Worm (Caenorhabditis elegans) whole organism, young adult: Measurements from ENCODE around the gene chts-1.

ENCODE experiments used
- B0019.2 ChIP-seq: fragments of 200-800 bp; sonication (Bioruptor generic); conservative IDR thresholded peaks from 2 replicates; pipeline ENCODE4 v1.3.6; 2022; ENCODE audit warnings: missing genetic modification reagents, missing genetic modification characterization, missing compliant biosample characterization
- B0261.1 ChIP-seq: sonication (generic microtip); optimal IDR thresholded peaks from 2 replicates; lab custom pipeline; 2016; ENCODE audit warnings: mild to moderate bottlenecking, missing genetic modification characterization, moderate library complexity, missing compliant biosample characterization
- C17E4.6 ChIP-seq: fragments of 200-800 bp; sonication (Bioruptor generic); IDR thresholded peaks from 2 replicates; pipeline ENCODE4 v1.3.6; 2022; ENCODE audit warnings: missing genetic modification reagents, missing genetic modification characterization, missing compliant biosample characterization
- F10E7.11 ChIP-seq: sonication (generic microtip); optimal IDR thresholded peaks from 2 replicates; lab custom pipeline; 2017; ENCODE audit warnings: mild to moderate bottlenecking, missing genetic modification characterization, moderate library complexity, missing compliant biosample characterization
- F57C9.4 ChIP-seq: sonication (generic microtip); optimal IDR thresholded peaks from 2 replicates; lab custom pipeline; 2017; ENCODE audit warnings: mild to moderate bottlenecking, missing genetic modification characterization, missing compliant biosample characterization
- K11D2.4 ChIP-seq: fragments of 200-800 bp; sonication (Bioruptor generic); IDR thresholded peaks from 2 replicates; pipeline ENCODE4 v1.3.6; 2022; ENCODE audit warnings: missing genetic modification reagents, missing genetic modification characterization, missing compliant biosample characterization
- K12H6.12 ChIP-seq: fragments of 200-800 bp; sonication (Bioruptor generic); optimal IDR thresholded peaks from 2 replicates; lab custom pipeline; 2018; ENCODE audit warnings: mild to moderate bottlenecking, missing genetic modification characterization, missing compliant biosample characterization
- Y95B8A.8 ChIP-seq: fragments of 200-800 bp; sonication (Bioruptor generic); IDR thresholded peaks from 2 replicates; pipeline ENCODE4 v1.3.6; 2022; ENCODE audit warnings: missing genetic modification reagents, missing genetic modification characterization, missing compliant biosample characterization
- attf-5 ChIP-seq: fragments of 200-800 bp; sonication (Bioruptor generic); optimal IDR thresholded peaks from 2 replicates; lab custom pipeline; 2018; ENCODE audit warnings: mild to moderate bottlenecking, missing genetic modification characterization, missing compliant biosample characterization
- bed-1 ChIP-seq: fragments of 200-800 bp; sonication (Bioruptor generic); IDR thresholded peaks from 2 replicates; pipeline ENCODE4 v1.3.6; 2022; ENCODE audit warnings: missing genetic modification reagents, missing genetic modification characterization, missing compliant biosample characterization
- bed-2 ChIP-seq: fragments of 200-800 bp; sonication (Bioruptor generic); IDR thresholded peaks from 2 replicates; pipeline ENCODE4 v1.3.6; 2022; ENCODE audit warnings: missing genetic modification reagents, missing genetic modification characterization, missing compliant biosample characterization
- cebp-1 ChIP-seq, 2 experiments: fragments of 200-800 bp in 1 of 2; sonication (Bioruptor generic) in 1 of 2; sonication (generic microtip) in 1 of 2; IDR thresholded peaks in 1 of 2; optimal IDR thresholded peaks in 1 of 2; 2 replicates each; pipeline versions ENCODE4 v1.3.6 to Lab custom; 2017 to 2022; ENCODE audit warnings: missing compliant biosample characterization in 2 of 2, missing genetic modification characterization in 2 of 2, mild to moderate bottlenecking in 1 of 2, missing genetic modification reagents in 1 of 2, moderate library complexity in 1 of 2
- cebp-2 ChIP-seq: fragments of 200-800 bp; sonication (Bioruptor generic); IDR thresholded peaks from 2 replicates; pipeline ENCODE4 v1.3.6; 2022; ENCODE audit warnings: missing genetic modification characterization, missing compliant biosample characterization
- ceh-100 ChIP-seq: fragments of 200-800 bp; sonication (Bioruptor generic); IDR thresholded peaks from 2 replicates; pipeline ENCODE4 v1.3.6; 2022; ENCODE audit warnings: missing genetic modification reagents, missing genetic modification characterization, missing compliant biosample characterization
- ceh-27 ChIP-seq: fragments of 200-800 bp; sonication (Bioruptor generic); optimal IDR thresholded peaks from 2 replicates; lab custom pipeline; 2018; ENCODE audit warnings: mild to moderate bottlenecking, missing genetic modification characterization, moderate library complexity, missing compliant biosample characterization
- ceh-79 ChIP-seq: sonication (generic microtip); optimal IDR thresholded peaks from 2 replicates; lab custom pipeline; 2017; ENCODE audit warnings: mild to moderate bottlenecking, missing genetic modification characterization, missing compliant biosample characterization
- ceh-91 ChIP-seq: fragments of 200-800 bp; sonication (Bioruptor generic); IDR thresholded peaks from 2 replicates; pipeline ENCODE4 v1.3.6; 2022; ENCODE audit warnings: missing genetic modification reagents, missing genetic modification characterization, missing compliant biosample characterization
- die-1 ChIP-seq: sonication (generic microtip); optimal IDR thresholded peaks from 2 replicates; lab custom pipeline; 2016; ENCODE audit warnings: missing genotype, mild to moderate bottlenecking, missing genetic modification characterization, missing compliant biosample characterization
- dox-1 ChIP-seq: fragments of 200-800 bp; sonication (Bioruptor generic); IDR thresholded peaks from 2 replicates; pipeline ENCODE4 v1.3.6; 2022; ENCODE audit warnings: missing genetic modification reagents, missing genetic modification characterization, missing compliant biosample characterization
- dpff-1 ChIP-seq: sonication (generic microtip); optimal IDR thresholded peaks from 2 replicates; lab custom pipeline; 2017; ENCODE audit warnings: mild to moderate bottlenecking, missing genetic modification characterization, missing compliant biosample characterization
- hlh-12 ChIP-seq: sonication (generic microtip); optimal IDR thresholded peaks from 2 replicates; lab custom pipeline; 2016; ENCODE audit warnings: missing genetic modification characterization, missing compliant biosample characterization
- hmg-1.2 ChIP-seq: fragments of 200-800 bp; sonication (Bioruptor generic); IDR thresholded peaks from 2 replicates; pipeline ENCODE4 v1.3.6; 2022; ENCODE audit warnings: missing genetic modification reagents, missing genetic modification characterization, missing compliant biosample characterization
- let-607 ChIP-seq, 2 experiments: fragments of 200-800 bp in 1 of 2; sonication (Bioruptor generic) in 1 of 2; sonication (generic microtip) in 1 of 2; optimal IDR thresholded peaks; 2 replicates each; lab custom pipeline; 2016 to 2018; ENCODE audit warnings: mild to moderate bottlenecking in 2 of 2, missing compliant biosample characterization in 2 of 2, missing genetic modification characterization in 2 of 2, moderate library complexity in 2 of 2, missing genotype in 1 of 2
- lin-35 ChIP-seq, 3 experiments: fragments of 150-350 bp in 2 of 3; sonication (generic microtip) in 1 of 3; optimal IDR thresholded peaks; 2 replicates each; lab custom pipeline; 2014 to 2018; ENCODE audit warnings: missing biosample characterization in 3 of 3, missing genetic modification characterization in 3 of 3, missing genetic modification reagents in 3 of 3
- lir-1 ChIP-seq: fragments of 200-800 bp; sonication (Bioruptor generic); conservative IDR thresholded peaks from 2 replicates; pipeline ENCODE4 v1.3.6; 2022; ENCODE audit warnings: missing genetic modification reagents, missing genetic modification characterization, missing compliant biosample characterization
- lsy-27 ChIP-seq: sonication (generic microtip); optimal IDR thresholded peaks from 2 replicates; lab custom pipeline; 2017; ENCODE audit warnings: missing genetic modification characterization, mild to moderate bottlenecking, missing compliant biosample characterization, antibody characterized with exemption, missing genotype, borderline replicate concordance; ENCODE audit not compliant: insufficient read depth
- madf-3 ChIP-seq: fragments of 200-800 bp; sonication (Bioruptor generic); IDR thresholded peaks from 2 replicates; pipeline ENCODE4 v1.3.6; 2022; ENCODE audit warnings: missing genetic modification reagents, missing genetic modification characterization, missing compliant biosample characterization
- madf-6 ChIP-seq: fragments of 200-800 bp; sonication (Bioruptor generic); IDR thresholded peaks from 2 replicates; pipeline ENCODE4 v1.3.6; 2022; ENCODE audit warnings: missing genetic modification reagents, missing genetic modification characterization, missing compliant biosample characterization
- mel-28 ChIP-seq: sonication (generic microtip); optimal IDR thresholded peaks from 2 replicates; lab custom pipeline; 2016; ENCODE audit warnings: borderline replicate concordance, mild to moderate bottlenecking, missing genetic modification characterization, missing compliant biosample characterization
- nfyb-1 ChIP-seq: fragments of 200-800 bp; sonication (Bioruptor generic); IDR thresholded peaks from 2 replicates; pipeline ENCODE4 v1.3.6; 2022; ENCODE audit warnings: missing genetic modification reagents, missing genetic modification characterization, missing compliant biosample characterization
- nhr-179 ChIP-seq: sonication (generic microtip); optimal IDR thresholded peaks from 2 replicates; lab custom pipeline; 2016; ENCODE audit warnings: mild to moderate bottlenecking, missing genetic modification characterization, missing compliant biosample characterization
- nhr-80 ChIP-seq: sonication (generic microtip); optimal IDR thresholded peaks from 2 replicates; lab custom pipeline; 2016; ENCODE audit warnings: missing genetic modification characterization, missing compliant biosample characterization
- rec-8 ChIP-seq, 2 experiments: sonication (generic microtip); optimal IDR thresholded peaks; 2 replicates each; lab custom pipeline; 2016; ENCODE audit warnings: mild to moderate bottlenecking in 2 of 2, missing genetic modification characterization in 2 of 2, missing genetic modification reagents in 2 of 2, missing genotype in 2 of 2, missing biosample characterization in 1 of 2, missing compliant biosample characterization in 1 of 2, moderate library complexity in 1 of 2
- snpc-3.4 ChIP-seq: sonication (generic microtip); optimal IDR thresholded peaks from 2 replicates; lab custom pipeline; 2017; ENCODE audit warnings: missing genetic modification characterization, mild to moderate bottlenecking, missing compliant biosample characterization, antibody characterized with exemption, moderate library complexity, missing genotype, missing genetic modification reagents
- xnd-1 ChIP-seq: sonication (generic microtip); optimal IDR thresholded peaks from 2 replicates; lab custom pipeline; 2016; ENCODE audit warnings: missing genotype, missing genetic modification reagents, missing genetic modification characterization, missing compliant biosample characterization
- zfh-2 ChIP-seq: fragments of 200-800 bp; sonication (Bioruptor generic); conservative IDR thresholded peaks from 2 replicates; pipeline ENCODE4 v1.3.6; 2022; ENCODE audit warnings: missing genetic modification reagents, missing genetic modification characterization, missing compliant biosample characterization
- ztf-18 ChIP-seq: sonication (generic microtip); optimal IDR thresholded peaks from 2 replicates; lab custom pipeline; 2016; ENCODE audit warnings: missing genotype, mild to moderate bottlenecking, missing genetic modification characterization, missing compliant biosample characterization
- ztf-25 ChIP-seq: fragments of 200-800 bp; sonication (Bioruptor generic); IDR thresholded peaks from 2 replicates; pipeline ENCODE4 v1.3.6; 2022; ENCODE audit warnings: missing genetic modification reagents, missing genetic modification characterization, missing compliant biosample characterization
- ztf-28 ChIP-seq: fragments of 200-800 bp; sonication (Bioruptor generic); IDR thresholded peaks from 2 replicates; pipeline ENCODE4 v1.3.6; 2022; ENCODE audit warnings: missing genetic modification reagents, missing genetic modification characterization, missing compliant biosample characterization

chts-1 gene

DNA sequence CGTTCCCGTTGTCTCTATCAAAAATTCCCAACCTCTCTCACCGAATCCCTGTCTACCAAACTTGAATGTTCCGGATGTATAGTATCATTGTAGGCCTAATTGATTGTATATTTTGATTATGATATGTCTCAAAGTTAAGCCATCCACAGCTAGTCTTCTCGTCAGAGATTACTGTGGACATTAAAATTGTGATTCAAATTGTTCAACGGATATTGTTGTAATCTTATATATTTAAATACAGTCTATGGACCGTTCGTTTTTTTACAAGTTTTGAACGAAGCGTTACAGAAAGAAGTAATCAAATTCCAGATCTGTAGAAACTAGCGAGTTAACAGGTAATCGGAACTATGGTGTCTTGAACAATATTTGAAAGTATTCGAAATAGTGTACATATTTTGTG lies 38.7 kb downstream of the chts-1 start, which contains the start of gene F48E3.9:
Gene F48E3.9 (plus strand): TSS at position 301 of the 400 bp plus-strand sequence.
- no peak for TF ChIP-seq die-1 (tag; lab: Kevin White, UChicago)
- TF ChIP-seq xnd-1 (tag; lab: Kevin White, UChicago), result no peak
- TF ChIP-seq ceh-27 (GFP tag; lab: Kevin White, UChicago), result no peak
- TF ChIP-seq nhr-179 (tag; lab: Kevin White, UChicago), result no peak
- no peak for TF ChIP-seq cebp-1 (GFP tag; IDR thresholded peaks at IDR 0.05; lab: Robert Waterston, UW)
- no peak for TF ChIP-seq cebp-1 (tag; optimal IDR thresholded peaks at IDR 0.05; lab: Kevin White, UChicago)
- no peak for TF ChIP-seq C17E4.6
- no peak for TF ChIP-seq mel-28 (tag; lab: Kevin White, UChicago)
- no peak for TF ChIP-seq lir-1
- no peak for TF ChIP-seq K11D2.4 (GFP tag; lab: Robert Waterston, UW)
- no peak for TF ChIP-seq ceh-79 (tag; lab: Kevin White, UChicago)
- TF ChIP-seq, all 124 proteins: peak for 0

DNA sequence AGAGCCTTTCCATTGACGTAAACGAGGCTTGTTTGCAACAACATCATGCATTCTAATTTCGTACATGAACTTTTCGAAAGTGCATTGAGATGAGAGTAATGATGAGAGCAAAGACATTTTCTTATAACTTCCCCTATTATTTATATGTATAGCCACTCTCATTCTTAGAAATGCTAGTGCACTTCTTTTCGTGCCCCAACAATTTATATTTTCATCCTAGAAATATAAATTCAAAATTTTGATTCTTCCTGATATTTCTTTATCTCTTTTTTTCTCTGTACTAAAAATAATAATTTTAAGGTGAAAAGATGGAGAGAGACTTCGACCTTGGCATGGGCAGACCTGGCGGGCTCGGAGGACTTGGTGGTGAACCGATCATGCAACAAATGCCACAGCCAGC lies 40.5 kb downstream of the chts-1 start, which contains the start of gene mek-1:
Gene mek-1 (plus strand): TSS at position 301 of the 400 bp plus-strand sequence.
- TF ChIP-seq F57C9.4 (no peak), lin-35 (GFP tag; optimal IDR thresholded peaks at IDR 0.05; lab: Kevin White, UChicago) (no peak), Y95B8A.8 (no peak), B0261.1 (tag; lab: Kevin White, UChicago) (no peak), attf-5 (no peak), rec-8 (tag; optimal IDR thresholded peaks at IDR 0.05; lab: Kevin White, UChicago) (no peak), die-1 (tag; lab: Kevin White, UChicago) (no peak), ztf-25 (GFP tag; lab: Robert Waterston, UW) (no peak), ceh-79 (tag; lab: Kevin White, UChicago) (no peak), cebp-2 (GFP tag; lab: Robert Waterston, UW) (no peak), snpc-3.4 (tag; lab: Kevin White, UChicago) (no peak), ceh-91 (GFP tag; lab: Robert Waterston, UW) (no peak), bed-2 (GFP tag; lab: Robert Waterston, UW) (no peak), C17E4.6 (no peak), ztf-28 (GFP tag; lab: Robert Waterston, UW) (no peak), ceh-100 (GFP tag; lab: Robert Waterston, UW) (no peak), dpff-1 (no peak), nhr-179 (tag; lab: Kevin White, UChicago) (no peak), madf-6 (GFP tag; lab: Robert Waterston, UW) (no peak)

DNA sequence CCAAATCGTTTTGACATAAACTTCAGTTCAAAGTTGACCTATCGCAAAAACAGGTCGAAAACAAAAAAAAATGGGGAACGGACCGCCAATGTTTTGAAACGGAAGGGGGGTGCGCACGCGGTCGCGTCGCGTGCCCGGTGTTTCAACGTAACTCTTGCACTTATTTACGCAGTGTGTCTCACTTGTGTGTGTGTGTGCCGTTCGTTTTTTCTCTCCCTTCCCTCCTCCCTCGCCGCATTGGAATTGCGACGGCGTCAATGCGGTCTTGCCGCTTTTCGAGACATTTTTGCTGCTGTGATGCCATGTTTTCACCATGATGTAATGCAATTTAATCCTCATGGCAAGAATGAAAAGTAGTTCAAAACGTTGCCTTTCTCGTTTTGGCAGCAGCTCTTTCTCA lies 41.0 kb downstream of the chts-1 start:
- peak; percentile 61 for TF ChIP-seq attf-5
- TF ChIP-seq F57C9.4, result no peak
- peak; percentile 69 for TF ChIP-seq dox-1 (GFP tag; lab: Robert Waterston, UW)
- TF ChIP-seq nhr-80 (tag; lab: Kevin White, UChicago), result peak; percentile 61
- peak; percentile 28 for TF ChIP-seq ceh-27 (GFP tag; lab: Kevin White, UChicago)
- TF ChIP-seq F10E7.11 (tag; lab: Kevin White, UChicago), result no peak
- TF ChIP-seq K12H6.12, result peak; percentile 60
- TF ChIP-seq hmg-1.2 (GFP tag; lab: Robert Waterston, UW), result peak; percentile 37; the same call in 1 of the 2 replicates
- no peak for TF ChIP-seq let-607 (tag; optimal IDR thresholded peaks at IDR 0.05; lab: Kevin White, UChicago)
- no peak for TF ChIP-seq hlh-12 (tag; lab: Kevin White, UChicago)
- TF ChIP-seq B0019.2 (GFP tag; lab: Robert Waterston, UW), result no peak
- peak; percentile 0 for TF ChIP-seq ztf-18
- TF ChIP-seq lsy-27 (tag; lab: Kevin White, UChicago), result no peak
- peak; percentile 12; the same call in 1 of the 2 replicates for TF ChIP-seq nfyb-1
- TF ChIP-seq bed-1 (GFP tag; lab: Robert Waterston, UW), result no peak
- TF ChIP-seq snpc-3.4 (tag; lab: Kevin White, UChicago), result no peak
- TF ChIP-seq madf-3 (GFP tag; lab: Robert Waterston, UW), result peak; percentile 73; the same call in 1 of the 2 replicates
- peak; percentile 86 for TF ChIP-seq zfh-2
